Worm (Caenorhabditis elegans) whole organism, dauer: Measurements from ENCODE around the gene T09A5.5.

Experiments used
- unc-62 ChIP-seq: sonication (generic microtip); optimal IDR thresholded peaks from 2 replicates; lab custom pipeline; 2017; ENCODE audit warnings: missing biosample characterization, missing genetic modification reagents, missing genetic modification characterization

T09A5.5 gene

ce11 chrII:7873843-7874372 lies 20.3 kb upstream of the T09A5.5 start, which contains the start of gene T01H3.3:
T01H3.3 (minus strand) TSS chrII:7873893.
- no peak for TF ChIP-seq unc-62 (GFP tag; lab: Kevin White, UChicago)

DNA sequence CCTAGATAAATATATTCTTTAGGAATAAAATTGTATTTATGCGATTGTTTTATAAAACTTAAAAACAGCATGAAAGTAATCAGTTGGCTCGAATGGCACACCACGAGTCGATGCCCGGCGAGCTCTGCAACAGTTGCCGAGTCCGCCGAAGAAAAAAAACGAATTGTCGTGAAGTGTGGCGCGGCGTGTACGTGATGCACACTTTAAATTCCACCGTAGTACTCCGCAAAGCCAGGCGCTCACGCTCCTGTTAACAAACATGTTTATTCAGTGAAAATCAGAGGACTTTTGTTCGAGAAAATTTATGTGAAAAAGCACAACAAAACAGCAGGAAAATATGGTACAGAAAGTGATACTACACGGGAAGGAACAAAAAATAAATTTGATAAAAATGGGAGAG lies 17.1 kb upstream of the T09A5.5 start:
- no peak for TF ChIP-seq unc-62 (GFP tag; lab: Kevin White, UChicago)

DNA sequence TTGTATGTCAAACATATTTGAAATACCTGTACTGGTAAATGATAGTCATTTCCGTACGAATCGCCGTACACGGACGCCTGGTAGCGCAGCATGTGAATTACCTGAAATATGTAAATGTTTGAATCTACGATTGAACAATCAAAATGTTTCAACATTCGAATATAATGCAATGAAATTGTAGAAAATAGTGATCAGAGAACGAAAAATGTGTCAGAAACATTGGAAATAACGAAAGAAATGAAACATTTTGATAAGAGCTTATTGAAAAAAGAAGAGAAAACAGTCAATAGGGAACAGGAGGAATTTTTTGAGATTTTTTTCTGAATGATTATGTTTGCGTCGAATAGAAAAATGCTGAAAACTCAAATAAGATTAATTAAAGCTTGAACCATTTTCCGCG lies 16.5 kb upstream of the T09A5.5 start, which contains the start of gene ztf-17:
ztf-17 (minus strand) TSS at position 101 of the 400 bp plus-strand sequence.
- TF ChIP-seq unc-62 (GFP tag; lab: Kevin White, UChicago), result no peak

DNA sequence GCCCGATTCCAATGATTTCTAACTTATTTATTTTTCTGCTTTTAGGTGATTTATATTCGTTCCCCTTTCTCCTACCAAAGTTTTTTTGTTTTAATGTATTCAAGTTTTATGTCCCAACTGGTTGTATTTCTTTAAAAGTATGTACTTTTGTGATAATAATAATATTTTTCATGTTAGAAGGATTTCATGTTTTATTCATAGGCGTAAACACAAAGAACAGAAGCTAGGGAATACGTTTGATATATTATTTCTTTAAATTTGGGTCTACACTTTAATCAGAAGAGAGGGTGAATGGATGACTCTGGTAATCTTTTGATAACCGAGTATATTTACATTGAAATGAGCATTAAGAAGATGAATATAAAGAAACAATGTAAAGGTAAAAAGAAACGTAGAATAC lies 12.5 kb upstream of the T09A5.5 start:
- TF ChIP-seq unc-62 (GFP tag; lab: Kevin White, UChicago), result no peak

DNA sequence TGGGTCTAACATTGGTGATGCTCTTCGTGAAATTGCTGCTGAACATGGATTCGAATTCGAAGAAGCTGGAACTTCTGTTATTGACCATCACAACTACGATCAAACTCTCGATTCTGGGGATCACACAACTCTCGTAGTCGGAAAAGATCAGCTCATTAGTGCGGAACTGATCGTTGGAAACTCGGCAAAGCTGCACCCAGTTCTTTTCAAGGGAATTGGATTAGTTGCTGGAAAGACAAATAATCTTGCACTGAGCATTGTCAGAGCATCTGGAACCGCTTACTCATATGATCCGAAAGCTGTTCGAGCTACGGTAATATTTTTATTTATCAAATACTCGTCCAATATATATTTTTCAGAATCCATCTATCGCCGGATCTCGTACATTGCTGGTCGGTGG lies 11.3 kb upstream of the T09A5.5 start:
- no peak for TF ChIP-seq unc-62 (GFP tag; lab: Kevin White, UChicago)

DNA sequence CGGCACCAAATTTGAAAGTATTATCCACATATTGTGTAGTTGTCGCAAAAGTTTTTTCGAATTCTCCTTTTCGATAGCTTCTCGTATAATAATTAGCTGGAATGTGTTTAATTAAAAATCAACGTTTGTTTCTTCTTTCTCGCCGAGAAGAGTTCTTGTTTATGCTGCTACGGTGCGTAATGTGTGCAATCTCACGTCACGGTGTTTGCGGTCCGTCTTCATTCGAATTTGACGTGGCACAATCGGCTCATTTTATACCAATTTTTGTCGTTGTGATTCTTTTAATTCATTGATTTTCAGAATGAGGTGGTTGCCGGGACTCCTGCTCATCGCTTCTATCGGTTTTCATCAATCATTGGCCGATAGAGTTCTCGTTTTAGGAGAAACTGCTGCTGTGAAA lies 10.6 kb upstream of the T09A5.5 start, which contains the start of gene ostb-1:
ostb-1 (plus strand) TSS at position 301 of the 400 bp plus-strand sequence.
- no peak for TF ChIP-seq unc-62 (GFP tag; lab: Kevin White, UChicago)

ce11 chrII:7863480-7864125 lies 10.0 kb upstream of the T09A5.5 start:
- TF ChIP-seq unc-62 (GFP tag; lab: Kevin White, UChicago), result no peak

ce11 chrII:7860221-7860928 lies 6.8 kb upstream of the T09A5.5 start, which contains the start of gene lin-5:
lin-5 (plus strand) TSS chrII:7860574.
- no peak for TF ChIP-seq unc-62 (GFP tag; lab: Kevin White, UChicago)

- TF ChIP-seq unc-62 (GFP tag; lab: Kevin White, UChicago), result no peak
Observed at ce11 chrII:7858101-7858500, 4.5 kb upstream of the T09A5.5 start, which contains the start of gene sds-22. sds-22 (plus strand) TSS chrII:7858401.

DNA sequence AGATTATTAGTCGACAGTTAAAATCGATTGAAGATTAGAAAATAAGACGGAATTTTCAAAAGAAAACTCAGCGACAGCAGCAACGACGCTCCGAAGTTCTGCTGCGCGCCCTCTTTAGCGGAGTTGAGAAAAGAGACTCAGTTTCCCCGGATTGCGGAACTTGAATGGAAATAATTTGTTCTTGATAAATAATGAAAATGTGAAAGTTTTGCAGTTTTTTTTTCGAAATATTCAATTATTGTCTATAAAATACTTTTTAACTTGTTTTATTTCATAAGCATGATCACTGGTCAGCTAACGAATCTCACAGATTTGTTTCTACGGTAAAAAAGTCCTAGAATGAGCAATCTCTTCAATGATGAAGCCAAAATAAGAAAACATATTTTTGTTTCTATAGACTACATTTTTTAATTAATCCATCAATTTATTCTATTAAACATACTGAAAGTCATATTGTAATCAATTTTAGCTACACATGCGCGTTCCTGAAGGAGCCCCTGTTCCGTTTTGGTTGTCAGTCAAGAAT lies 4.0 kb upstream of the T09A5.5 start, which contains the start of the genes cec-3 and T09A5.15:
cec-3 (minus strand) TSS at position 116 of the 526 bp plus-strand sequence.
T09A5.15 (plus strand) TSS at position 476 of the 526 bp plus-strand sequence.
- TF ChIP-seq unc-62 (GFP tag; lab: Kevin White, UChicago), result no peak

ce11 chrII:7855619-7856018 lies 2.0 kb upstream of the T09A5.5 start, which contains the start of gene mdmh-35:
mdmh-35 (minus strand) TSS chrII:7855719.
- no peak for TF ChIP-seq unc-62 (GFP tag; lab: Kevin White, UChicago)

ce11 chrII:7854942-7855341 lies 1.4 kb upstream of the T09A5.5 start, which contains the start of gene mdt-10:
mdt-10 (minus strand) TSS chrII:7855042.
- TF ChIP-seq unc-62 (GFP tag; lab: Kevin White, UChicago), result no peak

DNA sequence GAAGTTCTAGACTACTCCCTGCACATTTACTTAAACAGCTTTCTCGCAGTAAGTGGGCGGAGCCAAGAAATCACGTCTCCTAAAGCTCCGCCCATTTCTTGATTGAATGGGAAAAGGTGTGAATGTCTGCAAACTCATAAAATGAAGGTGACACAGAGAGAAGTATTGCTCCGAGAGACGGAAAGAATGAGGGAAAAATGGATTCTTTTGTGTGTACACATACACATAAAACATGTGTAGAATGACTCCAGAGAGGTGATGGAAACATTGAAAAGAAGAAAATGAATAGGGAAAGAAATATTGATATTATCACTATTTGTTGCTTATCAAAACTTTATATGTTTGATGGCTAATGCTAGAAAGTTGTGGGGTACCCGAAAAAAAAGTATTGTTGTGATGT lies 2.1 kb downstream of the T09A5.5 start:
- TF ChIP-seq unc-62 (GFP tag; lab: Kevin White, UChicago), result no peak

- TF ChIP-seq unc-62 (GFP tag; lab: Kevin White, UChicago), result no peak
Observed at ce11 chrII:7850575-7850974, 3.0 kb downstream of the T09A5.5 start.

DNA sequence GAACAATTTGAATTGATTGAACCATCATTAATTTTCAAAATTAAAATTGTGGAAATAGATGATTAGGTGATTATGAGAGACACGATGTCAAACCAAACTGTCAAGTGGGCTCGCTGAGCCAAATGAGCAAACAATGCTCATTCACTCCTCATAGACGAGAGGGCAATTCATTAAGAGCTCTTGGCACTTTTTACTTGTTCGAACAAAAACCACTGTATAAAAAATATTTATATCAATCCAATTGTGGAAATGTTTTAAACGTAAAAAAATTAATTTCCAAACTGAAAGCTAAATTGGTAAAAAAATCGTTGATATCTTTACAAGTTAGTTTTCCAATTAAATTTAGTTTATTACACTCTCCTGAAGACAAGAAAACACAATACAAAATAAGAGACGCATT lies 3.9 kb downstream of the T09A5.5 start, which contains the start of gene acr-7:
acr-7 (minus strand) TSS at position 101 of the 400 bp plus-strand sequence.
- no peak for TF ChIP-seq unc-62 (GFP tag; lab: Kevin White, UChicago)
